Fruit fly (Drosophila melanogaster) whole organism, adult: ENCODE measurements around the gene CG17219.

ENCODE experiments used
- CG11617 ChIP-seq: fragments of 200-800 bp; sonication (Bioruptor generic); optimal IDR thresholded peaks from 2 replicates; lab custom pipeline; 2017; ENCODE audit warnings: mild to moderate bottlenecking, missing biosample characterization, missing genetic modification reagents, missing genetic modification characterization
- CG12768 ChIP-seq: fragments of 200-800 bp; sonication (Bioruptor generic); optimal IDR thresholded peaks from 2 replicates; lab custom pipeline; 2017; ENCODE audit warnings: missing biosample characterization, missing genetic modification characterization, mild to moderate bottlenecking, moderate library complexity, missing genetic modification reagents
- CG1620 ChIP-seq: fragments of 200-800 bp; sonication (Bioruptor generic); optimal IDR thresholded peaks from 2 replicates; lab custom pipeline; 2016; ENCODE audit warnings: missing biosample characterization, missing genetic modification characterization
- CG5204 ChIP-seq: fragments of 200-800 bp; sonication (Bioruptor generic); optimal IDR thresholded peaks from 2 replicates; lab custom pipeline; 2016; ENCODE audit warnings: missing biosample characterization, missing genetic modification characterization
- CG7045 ChIP-seq: fragments of 200-800 bp; sonication (Bioruptor generic); optimal IDR thresholded peaks from 2 replicates; lab custom pipeline; 2017; ENCODE audit warnings: missing biosample characterization, mild to moderate bottlenecking, missing genetic modification characterization
- Clk ChIP-seq: fragments of 200-800 bp; sonication (Bioruptor generic); optimal IDR thresholded peaks from 2 replicates; lab custom pipeline; 2017; ENCODE audit warnings: missing biosample characterization, missing genetic modification characterization
- Mnt ChIP-seq: fragments of 200-800 bp; sonication (Bioruptor generic); optimal IDR thresholded peaks from 2 replicates; lab custom pipeline; 2016; ENCODE audit warnings: missing biosample characterization, mild to moderate bottlenecking, missing genetic modification characterization
- cic ChIP-seq: fragments of 200-800 bp; sonication (Bioruptor generic); optimal IDR thresholded peaks from 2 replicates; lab custom pipeline; 2017; ENCODE audit warnings: missing biosample characterization, mild to moderate bottlenecking, missing genetic modification characterization, moderate library complexity

dm6 chr2L:3057951-3058771 lies 29.1 kb downstream of the CG17219 start:
- TF ChIP-seq cic (GFP tag; lab: Kevin White, UChicago): peak; percentile 67
- peak; percentile 66 for TF ChIP-seq CG7045
- no peak for TF ChIP-seq Mnt
- TF ChIP-seq CG1620: peak; percentile 39
- TF ChIP-seq Clk: peak; percentile 34
- TF ChIP-seq CG12768: peak; percentile 65
- peak; percentile 28 for TF ChIP-seq CG5204 (GFP tag; lab: Kevin White, UChicago)
- TF ChIP-seq CG11617 (GFP tag; lab: Kevin White, UChicago): peak; percentile 20
